Worm (Caenorhabditis elegans) whole organism, L4/young adult: Measurements from ENCODE around the gene sre-52.

ENCODE experiments used
- W03F9.2 ChIP-seq: fragments of 150-350 bp; optimal IDR thresholded peaks from 2 replicates; lab custom pipeline; 2014; ENCODE audit warnings: missing biosample characterization, missing genetic modification characterization
- dao-5 ChIP-seq: sonication (generic microtip); optimal IDR thresholded peaks from 2 replicates; lab custom pipeline; 2016; ENCODE audit warnings: missing genotype, missing genetic modification characterization, moderate library complexity, missing compliant biosample characterization
- him-1 ChIP-seq: sonication (generic microtip); optimal IDR thresholded peaks from 2 replicates; lab custom pipeline; 2016; ENCODE audit warnings: missing genotype, missing genetic modification reagents, missing genetic modification characterization, missing compliant biosample characterization

Gene sre-52

ce11 chrII:12339152-12339551, 3.6 kb downstream of the sre-52 start:
- TF ChIP-seq dao-5 (tag; lab: Kevin White, UChicago), result no peak
- TF ChIP-seq W03F9.2 (tag; lab: Kevin White, UChicago), result peak; percentile 44
- no peak for TF ChIP-seq him-1 (tag; lab: Kevin White, UChicago)

- TF ChIP-seq dao-5 (tag; lab: Kevin White, UChicago) (no peak), him-1 (tag; lab: Kevin White, UChicago) (no peak), W03F9.2 (tag; lab: Kevin White, UChicago) (no peak)
These were observed 4.1 kb downstream of the sre-52 start, which contains the start of gene sop-2 for ce11 chrII:12339644-12340043. TSS of gene sop-2 (plus strand) at chrII:12339944.

- no peak for TF ChIP-seq W03F9.2 (tag; lab: Kevin White, UChicago)
- TF ChIP-seq him-1 (tag; lab: Kevin White, UChicago), result no peak
- TF ChIP-seq dao-5 (tag; lab: Kevin White, UChicago), result no peak
These were observed 6.2 kb downstream of the sre-52 start for ce11 chrII:12341566-12342223.

- TF ChIP-seq dao-5 (tag; lab: Kevin White, UChicago), result no peak
- TF ChIP-seq W03F9.2 (tag; lab: Kevin White, UChicago), result no peak
- TF ChIP-seq him-1 (tag; lab: Kevin White, UChicago), result no peak
These were observed 7.4 kb downstream of the sre-52 start for ce11 chrII:12342928-12343327.

- TF ChIP-seq him-1 (tag; lab: Kevin White, UChicago) (no peak), W03F9.2 (tag; lab: Kevin White, UChicago) (no peak), dao-5 (tag; lab: Kevin White, UChicago) (no peak)
These were observed 8.2 kb downstream of the sre-52 start for ce11 chrII:12343710-12344109.

ce11 chrII:12344787-12345186, 9.3 kb downstream of the sre-52 start, which contains the start of gene C44C11.6:
TSS of gene C44C11.6 (plus strand) at chrII:12344809.
- TF ChIP-seq him-1 (tag; lab: Kevin White, UChicago) (no peak), W03F9.2 (tag; lab: Kevin White, UChicago) (no peak), dao-5 (tag; lab: Kevin White, UChicago) (no peak)

ce11 chrII:12346289-12346989, 10.9 kb downstream of the sre-52 start:
- TF ChIP-seq him-1 (tag; lab: Kevin White, UChicago) (no peak), dao-5 (tag; lab: Kevin White, UChicago) (no peak), W03F9.2 (tag; lab: Kevin White, UChicago) (no peak)

ce11 chrII:12348957-12349356, 13.4 kb downstream of the sre-52 start:
- TF ChIP-seq him-1 (tag; lab: Kevin White, UChicago) (no peak), W03F9.2 (tag; lab: Kevin White, UChicago) (no peak), dao-5 (tag; lab: Kevin White, UChicago) (no peak)

- TF ChIP-seq dao-5 (tag; lab: Kevin White, UChicago) (no peak), W03F9.2 (tag; lab: Kevin White, UChicago) (no peak), him-1 (tag; lab: Kevin White, UChicago) (no peak)
These were observed 14.3 kb downstream of the sre-52 start for ce11 chrII:12349866-12350265.

- TF ChIP-seq him-1 (tag; lab: Kevin White, UChicago), result no peak
- TF ChIP-seq dao-5 (tag; lab: Kevin White, UChicago), result no peak
These were observed 15.3 kb downstream of the sre-52 start for ce11 chrII:12350737-12351275.

ce11 chrII:12352115-12352514, 16.6 kb downstream of the sre-52 start, which contains the start of gene ras-1:
TSS of gene ras-1 (minus strand) at chrII:12352243.
- no peak for TF ChIP-seq dao-5 (tag; lab: Kevin White, UChicago)
- TF ChIP-seq W03F9.2 (tag; lab: Kevin White, UChicago), result no peak
- TF ChIP-seq him-1 (tag; lab: Kevin White, UChicago), result no peak

ce11 chrII:12353104-12353503, 17.6 kb downstream of the sre-52 start:
- TF ChIP-seq him-1 (tag; lab: Kevin White, UChicago), result no peak
- no peak for TF ChIP-seq W03F9.2 (tag; lab: Kevin White, UChicago)
- TF ChIP-seq dao-5 (tag; lab: Kevin White, UChicago), result no peak

ce11 chrII:12353816-12354215, 18.3 kb downstream of the sre-52 start:
- TF ChIP-seq him-1 (tag; lab: Kevin White, UChicago) (no peak), W03F9.2 (tag; lab: Kevin White, UChicago) (no peak), dao-5 (tag; lab: Kevin White, UChicago) (no peak)
